Worm (Caenorhabditis elegans) whole organism, L4 larva: ENCODE data around the gene ttm-1.

Source experiments
- ama-1 ChIP-seq: fragments of 150-350 bp; optimal IDR thresholded peaks from 2 replicates; lab custom pipeline; 2014; ENCODE audit warnings: inconsistent platforms, mixed read lengths
- egl-27 ChIP-seq: sonication (generic microtip); optimal IDR thresholded peaks from 3 replicates; lab custom pipeline; 2017; ENCODE audit warnings: missing biosample characterization, missing genetic modification reagents, missing genetic modification characterization
- lin-39 ChIP-seq: fragments of 150-350 bp; optimal IDR thresholded peaks from 2 replicates; lab custom pipeline; 2014; ENCODE audit warnings: missing biosample characterization, missing genetic modification reagents, missing genetic modification characterization
- lsy-2 ChIP-seq, 2 experiments: fragments of 150-350 bp in 1 of 2; sonication (generic microtip) in 1 of 2; optimal IDR thresholded peaks; 2 replicates each; lab custom pipeline; 2014 to 2017; ENCODE audit warnings: missing biosample characterization in 2 of 2, missing genetic modification characterization in 2 of 2
- mes-2 ChIP-seq: sonication (generic microtip); optimal IDR thresholded peaks from 2 replicates; lab custom pipeline; 2016; ENCODE audit warnings: missing genotype, mild to moderate bottlenecking, missing genetic modification characterization, missing compliant biosample characterization; ENCODE audit not compliant: poor library complexity, severe bottlenecking
- nhr-48 ChIP-seq: sonication (generic microtip); optimal IDR thresholded peaks from 2 replicates; lab custom pipeline; 2016; ENCODE audit warnings: mild to moderate bottlenecking, missing genetic modification characterization, missing compliant biosample characterization
- nhr-6 ChIP-seq: fragments of 150-350 bp; optimal IDR thresholded peaks from 2 replicates; lab custom pipeline; 2014; ENCODE audit warnings: missing biosample characterization, missing genetic modification characterization
- nhr-77 ChIP-seq: fragments of 150-350 bp; optimal IDR thresholded peaks from 2 replicates; lab custom pipeline; 2014; ENCODE audit warnings: missing biosample characterization, missing genetic modification characterization
- pqm-1 ChIP-seq: sonication (generic microtip); optimal IDR thresholded peaks from 2 replicates; lab custom pipeline; 2017; ENCODE audit warnings: missing biosample characterization, missing genetic modification characterization
- snpc-4 ChIP-seq: fragments of 150-350 bp; optimal IDR thresholded peaks from 2 replicates; lab custom pipeline; 2014; ENCODE audit warnings: missing biosample characterization, missing genetic modification characterization
- zag-1 ChIP-seq: fragments of 150-350 bp; optimal IDR thresholded peaks from 2 replicates; lab custom pipeline; 2014; ENCODE audit warnings: missing biosample characterization, missing genetic modification characterization

DNA sequence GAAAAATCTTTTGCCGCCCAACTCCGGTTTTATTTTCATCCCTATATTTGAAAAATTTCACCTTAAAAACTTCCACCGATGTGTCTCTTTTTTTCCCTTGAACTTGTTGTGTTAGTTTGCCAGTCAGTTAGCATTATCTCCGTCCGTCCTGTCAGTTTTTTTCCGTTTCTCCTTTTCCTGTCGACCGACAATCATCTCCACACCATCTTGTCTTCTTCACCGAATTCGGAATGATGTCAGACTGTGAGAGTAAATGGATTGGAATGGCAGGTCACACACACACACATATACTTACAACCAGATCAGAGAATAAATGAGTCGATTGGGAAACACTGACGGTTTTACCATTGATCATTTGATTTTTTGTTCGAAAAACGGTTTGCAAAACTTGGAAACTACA, 45.1 kb upstream of the ttm-1 start:
- TF ChIP-seq pqm-1 (tag; lab: Kevin White, UChicago) (no peak), lin-39 (tag; lab: Kevin White, UChicago) (no peak), ama-1 (no peak), snpc-4 (tag; lab: Kevin White, UChicago) (no peak), nhr-77 (tag; lab: Kevin White, UChicago) (no peak), nhr-48 (tag; lab: Kevin White, UChicago) (no peak), lsy-2 (tag; optimal IDR thresholded peaks at IDR 0.05; lab: Kevin White, UChicago) (no peak), zag-1 (tag; lab: Kevin White, UChicago) (no peak), nhr-6 (tag; lab: Kevin White, UChicago) (no peak), egl-27 (tag; lab: Kevin White, UChicago) (no peak), mes-2 (peak; percentile 3)
